Worm (Caenorhabditis elegans): ENCODE measurements around the gene T09B9.3.

T09B9.3 gene

DNA sequence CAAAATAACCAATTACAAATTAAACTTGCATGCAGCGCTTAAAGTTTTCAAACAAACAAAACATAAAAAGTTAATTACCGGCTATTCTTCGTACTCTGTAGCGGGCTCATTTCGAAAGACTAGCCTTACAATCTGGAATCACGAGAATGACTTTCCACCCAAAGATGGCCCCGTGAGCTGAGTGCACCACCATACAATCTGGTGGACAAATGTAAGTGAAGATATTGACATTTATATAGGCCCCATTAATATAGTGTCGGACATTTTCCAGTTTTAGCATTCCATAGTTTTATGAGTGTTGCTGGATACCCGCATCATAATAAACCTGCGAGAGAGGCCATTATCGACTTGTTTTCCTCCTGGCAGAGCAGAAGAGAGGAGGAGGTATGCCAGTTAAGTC is 6.6 kb downstream of the T09B9.3 start:
- TF ChIP-seq ztf-11 (tag; optimal IDR thresholded peaks at IDR 0.05) (no peak), nhr-67 (tag; optimal IDR thresholded peaks at IDR 0.05) (no peak), elt-2 (tag; optimal IDR thresholded peaks at IDR 0.05) (no peak), ama-1 (optimal IDR thresholded peaks at IDR 0.05) (no peak), lin-39 (tag; optimal IDR thresholded peaks at IDR 0.05) (no peak), nhr-77 (tag; optimal IDR thresholded peaks at IDR 0.05) (no peak), pqm-1 (tag; optimal IDR thresholded peaks at IDR 0.05) (no peak), fkh-2 (tag; optimal IDR thresholded peaks at IDR 0.05) (no peak)

DNA sequence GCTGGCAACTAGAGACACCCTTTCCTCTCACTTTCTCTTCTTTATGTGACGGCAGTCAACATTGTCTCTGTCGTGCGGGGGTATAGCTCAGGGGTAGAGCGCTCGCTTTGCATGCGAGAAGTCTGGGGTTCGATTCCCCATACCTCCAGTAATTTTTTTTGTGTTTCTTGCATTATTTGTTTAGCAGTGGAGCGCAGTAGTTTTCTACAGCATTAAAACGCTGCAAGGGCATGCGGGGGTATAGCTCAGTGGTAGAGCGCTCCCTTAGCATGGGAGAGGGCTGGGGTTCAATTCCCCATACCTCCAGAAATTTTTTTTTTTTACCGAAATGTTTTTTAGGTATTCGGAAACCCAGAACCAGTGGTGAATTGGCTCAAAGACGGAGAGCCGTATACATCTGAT is 17.7 kb downstream of the T09B9.3 start:
- TF ChIP-seq skn-1 (tag; optimal IDR thresholded peaks at IDR 0.05) = peak; percentile 64
- TF ChIP-seq elt-3 (tag; optimal IDR thresholded peaks at IDR 0.05) = peak in 1 of 3 experiments; percentile 62
- TF ChIP-seq elt-2 (tag; optimal IDR thresholded peaks at IDR 0.05) = peak; percentile 74
- peak; percentile 33 for TF ChIP-seq R02D3.7 (tag; optimal IDR thresholded peaks at IDR 0.05)
- peak; percentile 81 for TF ChIP-seq nhr-43 (tag; optimal IDR thresholded peaks at IDR 0.05; ENCODE audit: poor library complexity, severe bottlenecking)
- TF ChIP-seq nhr-77 (tag; optimal IDR thresholded peaks at IDR 0.05) = peak; percentile 76
- TF ChIP-seq nhr-25 (tag; optimal IDR thresholded peaks at IDR 0.05) = peak; percentile 88
- TF ChIP-seq ztf-4 (tag; optimal IDR thresholded peaks at IDR 0.05) = peak; percentile 32
- TF ChIP-seq lsy-12 (tag; optimal IDR thresholded peaks at IDR 0.05) = peak; percentile 88
- peak; percentile 98 for TF ChIP-seq hmg-11 (tag; optimal IDR thresholded peaks at IDR 0.05)
- TF ChIP-seq unc-62 (GFP tag; optimal IDR thresholded peaks at IDR 0.05) = peak; percentile 67
- TF ChIP-seq ceh-82 (tag; optimal IDR thresholded peaks at IDR 0.05) = peak; percentile 79
- TF ChIP-seq nhr-11 (tag; optimal IDR thresholded peaks at IDR 0.05) = peak; percentile 28
- TF ChIP-seq tbx-2 (tag; optimal IDR thresholded peaks at IDR 0.05) = peak; percentile 90
- TF ChIP-seq lin-15B (tag; optimal IDR thresholded peaks at IDR 0.05) = peak; percentile 41
- peak; percentile 88 for TF ChIP-seq jun-1 (tag; optimal IDR thresholded peaks at IDR 0.05)
- TF ChIP-seq mdl-1 (tag; optimal IDR thresholded peaks at IDR 0.05) = peak; percentile 21
- peak; percentile 52 for TF ChIP-seq egl-27 (tag; optimal IDR thresholded peaks at IDR 0.05)
- peak; percentile 91 for TF ChIP-seq lin-39 (tag; optimal IDR thresholded peaks at IDR 0.05)
- peak; percentile 60 for TF ChIP-seq egl-5 (tag; optimal IDR thresholded peaks at IDR 0.05)
- peak; percentile 85 for TF ChIP-seq nfya-1 (tag; optimal IDR thresholded peaks at IDR 0.05; ENCODE audit: insufficient read depth)
- peak; percentile 54 for TF ChIP-seq pqm-1 (tag; optimal IDR thresholded peaks at IDR 0.05)

DNA sequence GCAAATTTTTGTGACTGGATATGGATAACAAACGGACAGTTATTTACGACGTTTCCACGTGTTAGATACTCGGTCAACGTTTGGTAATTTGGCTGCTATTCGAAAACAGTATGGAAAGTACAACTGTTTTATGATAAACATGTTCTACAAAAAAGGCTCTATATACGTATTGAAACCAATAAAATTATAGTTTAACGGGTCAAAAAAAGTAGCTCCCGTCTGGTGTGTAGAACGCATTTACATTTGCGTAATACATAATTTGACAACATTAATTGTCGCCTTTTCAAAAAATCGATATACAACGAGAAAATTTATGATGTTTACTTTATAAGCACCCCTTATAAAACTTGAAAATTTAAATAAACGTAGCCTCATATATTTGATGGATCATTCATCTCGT is 19.1 kb downstream of the T09B9.3 start:
- TF ChIP-seq unc-62 (GFP tag; optimal IDR thresholded peaks at IDR 0.05) = no peak
- no peak for TF ChIP-seq tbx-2 (tag; optimal IDR thresholded peaks at IDR 0.05)
- TF ChIP-seq R02D3.7 (tag; optimal IDR thresholded peaks at IDR 0.05) = no peak
- no peak for TF ChIP-seq lsy-12 (tag; optimal IDR thresholded peaks at IDR 0.05)
- TF ChIP-seq snpc-4 (tag; optimal IDR thresholded peaks at IDR 0.05) = no peak
- TF ChIP-seq nhr-43 (tag; optimal IDR thresholded peaks at IDR 0.05; ENCODE audit: poor library complexity, severe bottlenecking) = no peak
- TF ChIP-seq nhr-67 (tag; optimal IDR thresholded peaks at IDR 0.05) = no peak
- no peak for TF ChIP-seq nhr-76 (tag; optimal IDR thresholded peaks at IDR 0.05)
- no peak for TF ChIP-seq skn-1 (tag; optimal IDR thresholded peaks at IDR 0.05)
- no peak for TF ChIP-seq mdl-1 (tag; optimal IDR thresholded peaks at IDR 0.05)
- no peak for TF ChIP-seq elt-2 (tag; optimal IDR thresholded peaks at IDR 0.05)
- no peak for TF ChIP-seq lin-39 (tag; optimal IDR thresholded peaks at IDR 0.05)
- no peak for TF ChIP-seq pha-4 (tag; optimal IDR thresholded peaks at IDR 0.05)
- no peak for TF ChIP-seq nhr-25 (tag; optimal IDR thresholded peaks at IDR 0.05)
- no peak for TF ChIP-seq ztf-11 (tag; optimal IDR thresholded peaks at IDR 0.05)
- no peak for TF ChIP-seq nhr-12 (tag; optimal IDR thresholded peaks at IDR 0.05)
- TF ChIP-seq daf-12 (tag; optimal IDR thresholded peaks at IDR 0.05) = no peak
- TF ChIP-seq nhr-28 (tag; optimal IDR thresholded peaks at IDR 0.05) = no peak
- no peak for TF ChIP-seq ceh-28 (tag; optimal IDR thresholded peaks at IDR 0.05)

DNA sequence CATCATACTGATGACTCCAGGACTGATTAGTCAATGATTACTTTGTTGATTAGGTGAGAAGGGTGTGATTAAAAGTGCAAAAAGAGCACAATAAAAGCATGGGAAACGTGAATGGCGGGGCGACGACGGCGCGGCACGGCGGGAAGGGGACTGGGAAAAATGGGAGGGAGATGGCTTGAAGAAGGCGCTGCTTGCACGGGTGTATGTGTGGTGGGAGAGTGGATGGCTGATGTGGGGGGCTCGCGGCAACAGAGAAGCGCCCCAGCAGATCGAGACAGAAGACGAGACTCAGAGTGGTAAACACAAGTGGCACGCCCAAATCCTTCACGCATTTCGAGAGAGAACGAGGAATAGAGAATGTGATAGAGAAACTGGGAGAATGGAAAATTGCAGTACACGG is 23.4 kb downstream of the T09B9.3 start, which contains the start of gene F15G9.5:
TSS of gene F15G9.5 (minus strand) at position 159 of the 400 bp plus-strand sequence.
- TF ChIP-seq fkh-10 (GFP tag; optimal IDR thresholded peaks at IDR 0.05) (no peak), mml-1 (tag; optimal IDR thresholded peaks at IDR 0.05) (no peak), ceh-82 (tag; optimal IDR thresholded peaks at IDR 0.05) (no peak), hmg-11 (tag; optimal IDR thresholded peaks at IDR 0.05) (peak; percentile 44), jun-1 (tag; optimal IDR thresholded peaks at IDR 0.05) (no peak), nhr-237 (tag; optimal IDR thresholded peaks at IDR 0.05) (no peak), fos-1 (tag; optimal IDR thresholded peaks at IDR 0.05) (no peak), nhr-23 (tag; optimal IDR thresholded peaks at IDR 0.05) (no peak), ceh-28 (tag; optimal IDR thresholded peaks at IDR 0.05) (no peak), ceh-9 (tag; optimal IDR thresholded peaks at IDR 0.05) (no peak), elt-2 (tag; optimal IDR thresholded peaks at IDR 0.05) (peak; percentile 8), nhr-77 (tag; optimal IDR thresholded peaks at IDR 0.05) (no peak), lin-39 (tag; optimal IDR thresholded peaks at IDR 0.05) (peak; percentile 62), nhr-12 (tag; optimal IDR thresholded peaks at IDR 0.05) (no peak), nfya-1 (tag; optimal IDR thresholded peaks at IDR 0.05; ENCODE audit: insufficient read depth) (peak; percentile 62)

Measured in whole organism, L3 larva.